Worm (Caenorhabditis elegans) whole organism, L2 larva: Measurements from ENCODE around the gene H39E23.3.

Experiments
- C34F6.9 ChIP-seq: fragments of 150-350 bp; optimal IDR thresholded peaks from 2 replicates; lab custom pipeline; 2014; ENCODE audit warnings: missing biosample characterization, missing genetic modification characterization
- F13H6.1 ChIP-seq: sonication (generic microtip); optimal IDR thresholded peaks from 2 replicates; lab custom pipeline; 2016; ENCODE audit warnings: missing genetic modification characterization, missing compliant biosample characterization
- R02D3.7 ChIP-seq: fragments of 150-350 bp; optimal IDR thresholded peaks from 2 replicates; lab custom pipeline; 2014; ENCODE audit warnings: missing biosample characterization, missing genetic modification characterization
- Y55F3AM.14 ChIP-seq: fragments of 200-800 bp; sonication (Bioruptor generic); optimal IDR thresholded peaks from 2 replicates; lab custom pipeline; 2018; ENCODE audit warnings: mild to moderate bottlenecking, missing genetic modification characterization, missing compliant biosample characterization
- ZK546.5 ChIP-seq: sonication (generic microtip); optimal IDR thresholded peaks from 2 replicates; lab custom pipeline; 2017; ENCODE audit warnings: missing biosample characterization, missing genetic modification characterization
- alr-1 ChIP-seq: fragments of 150-350 bp; optimal IDR thresholded peaks from 2 replicates; lab custom pipeline; 2014; ENCODE audit warnings: missing biosample characterization, missing genetic modification characterization
- aly-2 ChIP-seq: fragments of 150-350 bp; optimal IDR thresholded peaks from 2 replicates; lab custom pipeline; 2014; ENCODE audit warnings: missing biosample characterization, missing genetic modification characterization
- ama-1 ChIP-seq: fragments of 150-350 bp; optimal IDR thresholded peaks from 2 replicates; lab custom pipeline; 2018; ENCODE audit warnings: inconsistent platforms
- blmp-1 ChIP-seq: sonication (generic microtip); optimal IDR thresholded peaks from 2 replicates; lab custom pipeline; 2017; ENCODE audit warnings: missing genetic modification characterization, mild to moderate bottlenecking, missing compliant biosample characterization, antibody characterized with exemption, moderate library complexity; ENCODE audit not compliant: insufficient read depth
- ceh-16 ChIP-seq: fragments of 150-350 bp; optimal IDR thresholded peaks from 2 replicates; lab custom pipeline; 2014; ENCODE audit warnings: missing biosample characterization, missing genetic modification characterization
- ceh-82 ChIP-seq: fragments of 150-350 bp; optimal IDR thresholded peaks from 2 replicates; lab custom pipeline; 2014; ENCODE audit warnings: missing biosample characterization, missing genetic modification characterization
- crh-2 ChIP-seq: sonication (generic microtip); optimal IDR thresholded peaks from 2 replicates; lab custom pipeline; 2017; ENCODE audit warnings: missing biosample characterization, missing genetic modification characterization
- dmd-4 ChIP-seq: sonication (generic microtip); optimal IDR thresholded peaks from 2 replicates; lab custom pipeline; 2017; ENCODE audit warnings: missing biosample characterization, missing genetic modification characterization
- egl-27 ChIP-seq: sonication (generic microtip); optimal IDR thresholded peaks from 3 replicates; lab custom pipeline; 2017; ENCODE audit warnings: missing biosample characterization, missing genetic modification reagents, missing genetic modification characterization
- elt-1 ChIP-seq: fragments of 150-350 bp; optimal IDR thresholded peaks from 2 replicates; lab custom pipeline; 2014; ENCODE audit warnings: missing biosample characterization, missing genetic modification characterization
- elt-3 ChIP-seq: sonication (generic microtip); optimal IDR thresholded peaks from 2 replicates; lab custom pipeline; 2017; ENCODE audit warnings: missing biosample characterization, missing genetic modification characterization
- fos-1 ChIP-seq: fragments of 150-350 bp; optimal IDR thresholded peaks from 2 replicates; lab custom pipeline; 2014; ENCODE audit warnings: missing biosample characterization, missing genetic modification characterization
- gmeb-1 ChIP-seq: fragments of 150-350 bp; optimal IDR thresholded peaks from 2 replicates; lab custom pipeline; 2014; ENCODE audit warnings: missing biosample characterization, missing genetic modification characterization
- lin-11 ChIP-seq: fragments of 150-350 bp; sonication (generic microtip); optimal IDR thresholded peaks from 2 replicates; lab custom pipeline; 2014; ENCODE audit warnings: missing biosample characterization, missing genetic modification characterization, inconsistent platforms, mixed read lengths
- lin-13 ChIP-seq: fragments of 150-350 bp; optimal IDR thresholded peaks from 2 replicates; lab custom pipeline; 2014; ENCODE audit warnings: missing biosample characterization, missing genetic modification reagents, missing genetic modification characterization
- lin-39 ChIP-seq: fragments of 150-350 bp; optimal IDR thresholded peaks from 2 replicates; lab custom pipeline; 2014; ENCODE audit warnings: missing biosample characterization, missing genetic modification reagents, missing genetic modification characterization
- lsy-2 ChIP-seq, 2 experiments: fragments of 150-350 bp in 1 of 2; sonication (generic microtip) in 1 of 2; optimal IDR thresholded peaks; 2 replicates each; lab custom pipeline; 2014 to 2017; ENCODE audit warnings: missing biosample characterization in 2 of 2, missing genetic modification characterization in 2 of 2
- mab-5 ChIP-seq: fragments of 150-350 bp; optimal IDR thresholded peaks from 2 replicates; lab custom pipeline; 2014; ENCODE audit warnings: missing biosample characterization, missing genetic modification characterization
- mbf-1 ChIP-seq: sonication (generic microtip); optimal IDR thresholded peaks from 2 replicates; lab custom pipeline; 2017; ENCODE audit warnings: missing biosample characterization, missing genetic modification characterization
- mdl-1 ChIP-seq, 2 experiments: fragments of 150-350 bp in 1 of 2; sonication (generic microtip) in 1 of 2; optimal IDR thresholded peaks; 2 replicates each; lab custom pipeline; 2017; ENCODE audit warnings: missing biosample characterization in 2 of 2, missing genetic modification characterization in 2 of 2
- nhr-10 ChIP-seq: sonication (generic microtip); optimal IDR thresholded peaks from 2 replicates; lab custom pipeline; 2017; ENCODE audit warnings: missing biosample characterization, missing genetic modification characterization
- nhr-11 ChIP-seq: fragments of 150-350 bp; optimal IDR thresholded peaks from 2 replicates; lab custom pipeline; 2014; ENCODE audit warnings: missing biosample characterization, missing genetic modification characterization
- nhr-12 ChIP-seq: fragments of 150-350 bp; optimal IDR thresholded peaks from 2 replicates; lab custom pipeline; 2014; ENCODE audit warnings: missing biosample characterization, missing genetic modification characterization
- nhr-129 ChIP-seq: fragments of 150-350 bp; optimal IDR thresholded peaks from 2 replicates; lab custom pipeline; 2014; ENCODE audit warnings: missing biosample characterization, missing genetic modification characterization
- nhr-21 ChIP-seq: fragments of 150-350 bp; optimal IDR thresholded peaks from 2 replicates; lab custom pipeline; 2014; ENCODE audit warnings: missing biosample characterization, missing genetic modification characterization
- nhr-23 ChIP-seq: fragments of 150-350 bp; optimal IDR thresholded peaks from 2 replicates; lab custom pipeline; 2014; ENCODE audit warnings: missing biosample characterization, missing genetic modification reagents, missing genetic modification characterization
- nhr-237 ChIP-seq: fragments of 150-350 bp; optimal IDR thresholded peaks from 2 replicates; lab custom pipeline; 2014; ENCODE audit warnings: missing biosample characterization, missing genetic modification characterization
- nhr-25 ChIP-seq: fragments of 150-350 bp; sonication (generic microtip); optimal IDR thresholded peaks from 3 replicates; lab custom pipeline; 2014; ENCODE audit warnings: missing biosample characterization, missing genetic modification characterization
- nhr-6 ChIP-seq: fragments of 150-350 bp; optimal IDR thresholded peaks from 2 replicates; lab custom pipeline; 2014; ENCODE audit warnings: missing biosample characterization, missing genetic modification characterization
- nhr-77 ChIP-seq: fragments of 150-350 bp; optimal IDR thresholded peaks from 2 replicates; lab custom pipeline; 2014; ENCODE audit warnings: missing biosample characterization, missing genetic modification characterization
- peb-1 ChIP-seq: fragments of 150-350 bp; optimal IDR thresholded peaks from 2 replicates; lab custom pipeline; 2014; ENCODE audit warnings: missing biosample characterization, missing genetic modification characterization
- sem-4 ChIP-seq: fragments of 150-350 bp; optimal IDR thresholded peaks from 2 replicates; lab custom pipeline; 2014; ENCODE audit warnings: missing biosample characterization, missing genetic modification reagents, missing genetic modification characterization
- skn-1 ChIP-seq: sonication (generic microtip); optimal IDR thresholded peaks from 2 replicates; lab custom pipeline; 2017; ENCODE audit warnings: missing biosample characterization, missing genetic modification characterization
- sma-3 ChIP-seq: sonication (generic microtip); optimal IDR thresholded peaks from 2 replicates; lab custom pipeline; 2016; ENCODE audit warnings: missing genetic modification reagents, missing genetic modification characterization, missing compliant biosample characterization
- sma-9 ChIP-seq, 2 experiments: fragments of 150-350 bp in 1 of 2; sonication (generic microtip) in 1 of 2; optimal IDR thresholded peaks; 2 replicates each; lab custom pipeline; 2014 to 2016; ENCODE audit warnings: missing genetic modification characterization in 2 of 2, mild to moderate bottlenecking in 1 of 2, missing biosample characterization in 1 of 2, missing compliant biosample characterization in 1 of 2, missing genetic modification reagents in 1 of 2, moderate library complexity in 1 of 2
- snpc-4 ChIP-seq: fragments of 150-350 bp; optimal IDR thresholded peaks from 2 replicates; lab custom pipeline; 2014; ENCODE audit warnings: missing biosample characterization, missing genetic modification characterization
- unc-39 ChIP-seq: fragments of 150-350 bp; optimal IDR thresholded peaks from 2 replicates; lab custom pipeline; 2014; ENCODE audit warnings: missing biosample characterization, missing genetic modification characterization
- unc-55 ChIP-seq: fragments of 150-350 bp; sonication (generic microtip); optimal IDR thresholded peaks from 3 replicates; lab custom pipeline; 2014; ENCODE audit warnings: missing biosample characterization, missing genetic modification reagents, missing genetic modification characterization
- unc-62 ChIP-seq: fragments of 150-350 bp; optimal IDR thresholded peaks from 2 replicates; lab custom pipeline; 2014; ENCODE audit warnings: missing biosample characterization, missing genetic modification reagents, missing genetic modification characterization
- zag-1 ChIP-seq: fragments of 150-350 bp; optimal IDR thresholded peaks from 2 replicates; lab custom pipeline; 2014; ENCODE audit warnings: missing biosample characterization, missing genetic modification characterization
- ztf-1 ChIP-seq: fragments of 200-800 bp; sonication (Bioruptor generic); conservative IDR thresholded peaks from 2 replicates; pipeline ENCODE4 v1.3.6; 2022; ENCODE audit warnings: missing genetic modification characterization, missing compliant biosample characterization
- ztf-11 ChIP-seq: sonication (generic microtip); optimal IDR thresholded peaks from 2 replicates; lab custom pipeline; 2017; ENCODE audit warnings: missing biosample characterization, missing genetic modification characterization
- ztf-4 ChIP-seq: fragments of 150-350 bp; optimal IDR thresholded peaks from 2 replicates; lab custom pipeline; 2014; ENCODE audit warnings: missing biosample characterization, missing genetic modification characterization

Gene H39E23.3

DNA sequence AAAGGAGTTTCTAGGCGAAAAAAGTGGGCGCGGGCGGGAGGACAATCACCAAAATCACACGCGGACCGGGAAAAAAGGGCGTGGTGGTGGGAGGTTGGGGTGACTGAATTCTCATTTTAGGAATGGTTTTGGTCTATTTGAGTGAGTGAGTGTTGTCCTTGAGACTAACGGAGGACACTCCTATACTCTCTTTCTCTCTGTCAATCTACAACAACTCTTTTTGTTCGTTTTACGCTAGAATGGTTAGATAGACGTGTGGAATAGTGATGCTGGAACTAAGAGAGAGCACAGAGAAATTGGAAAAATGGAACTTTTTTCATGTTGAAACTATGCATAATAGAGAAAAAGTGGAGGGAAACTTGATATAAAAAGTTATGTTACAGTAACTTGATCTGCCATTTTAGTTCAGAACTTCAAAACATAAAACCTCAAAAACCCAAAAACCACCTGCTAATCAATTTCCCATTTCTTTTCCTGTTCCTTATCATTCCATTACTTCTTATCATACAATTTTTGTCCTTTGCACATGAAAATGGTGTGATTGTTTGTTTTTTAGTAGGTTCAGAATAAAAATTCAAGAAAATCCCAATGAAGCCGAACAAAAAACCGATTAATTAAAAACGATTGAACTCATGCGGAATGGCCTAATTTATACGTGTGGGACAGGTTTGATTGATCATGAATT is 27.3 kb downstream of the H39E23.3 start:
- no peak for TF ChIP-seq nhr-11 (tag; lab: Kevin White, UChicago)
- TF ChIP-seq fos-1 = peak; percentile 75
- TF ChIP-seq nhr-25 (tag; lab: Kevin White, UChicago) = peak; percentile 29

DNA sequence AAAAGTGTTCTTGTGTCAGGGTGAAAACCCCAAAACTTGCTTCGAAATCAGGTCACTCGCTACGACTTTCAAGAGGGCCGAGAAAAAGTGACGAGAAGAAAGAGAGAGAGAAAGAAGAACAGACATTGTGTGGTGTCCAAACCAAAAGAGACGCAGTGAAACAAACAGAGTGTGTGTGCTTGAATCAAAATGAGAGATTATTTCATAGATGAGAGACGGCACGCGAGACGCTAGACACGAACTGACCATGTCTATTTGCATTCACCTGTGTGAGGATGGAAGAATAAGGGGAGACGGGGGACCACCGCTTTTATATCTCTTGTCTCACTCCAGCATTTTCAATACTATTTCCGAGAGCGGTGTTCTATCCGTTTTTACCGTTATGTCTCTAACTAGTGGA is 28.5 kb downstream of the H39E23.3 start:
- TF ChIP-seq lin-13 (GFP tag; lab: Kevin White, UChicago) (peak; percentile 32), dmd-4 (no peak), nhr-237 (tag; lab: Kevin White, UChicago) (no peak), F13H6.1 (peak; percentile 86), C34F6.9 (tag; lab: Kevin White, UChicago) (peak; percentile 79), mdl-1 (tag; optimal IDR thresholded peaks at IDR 0.05; lab: Kevin White, UChicago) (peak; percentile 28 to 70), egl-27 (tag; lab: Kevin White, UChicago) (peak; percentile 76), ztf-4 (tag; lab: Kevin White, UChicago) (no peak), fos-1 (peak; percentile 87), zag-1 (tag; lab: Kevin White, UChicago) (peak; percentile 31), sem-4 (tag; lab: Kevin White, UChicago) (peak; percentile 14), snpc-4 (tag; lab: Kevin White, UChicago) (peak; percentile 12), blmp-1 (peak; percentile 50), nhr-25 (tag; lab: Kevin White, UChicago) (peak; percentile 75), mab-5 (tag; lab: Kevin White, UChicago) (no peak), nhr-6 (tag; lab: Kevin White, UChicago) (no peak), nhr-129 (tag; lab: Kevin White, UChicago) (peak; percentile 92), gmeb-1 (peak; percentile 42), elt-3 (tag; lab: Kevin White, UChicago) (no peak), lin-11 (no peak), Y55F3AM.14 (GFP tag; lab: Kevin White, UChicago) (no peak), lsy-2 (tag; optimal IDR thresholded peaks at IDR 0.05; lab: Kevin White, UChicago) (peak; percentile 6 to 62), elt-1 (no peak), crh-2 (tag; lab: Kevin White, UChicago) (peak; percentile 60), unc-39 (tag; lab: Kevin White, UChicago) (no peak), unc-55 (peak; percentile 69), alr-1 (tag; lab: Kevin White, UChicago) (no peak), peb-1 (tag; lab: Kevin White, UChicago) (no peak), nhr-10 (tag; lab: Kevin White, UChicago) (no peak), sma-3 (GFP tag; lab: Kevin White, UChicago) (peak; percentile 84), nhr-11 (tag; lab: Kevin White, UChicago) (no peak), aly-2 (tag; lab: Kevin White, UChicago) (no peak), nhr-77 (tag; lab: Kevin White, UChicago) (no peak), ama-1 (lab: Kevin White, UChicago) (no peak), ztf-11 (tag; lab: Kevin White, UChicago) (no peak), ztf-1 (GFP tag; lab: Robert Waterston, UW) (no peak), sma-9 (GFP tag; optimal IDR thresholded peaks at IDR 0.05; lab: Kevin White, UChicago) (peak; percentile 78), sma-9 (tag; optimal IDR thresholded peaks at IDR 0.05; lab: Kevin White, UChicago) (no peak), nhr-12 (tag; lab: Kevin White, UChicago) (no peak), ceh-16 (tag; lab: Kevin White, UChicago) (peak; percentile 56), nhr-23 (tag; lab: Kevin White, UChicago) (no peak), unc-62 (no peak), R02D3.7 (tag; lab: Kevin White, UChicago) (no peak), lin-39 (no peak), ZK546.5 (tag; lab: Kevin White, UChicago) (no peak), skn-1 (tag; lab: Kevin White, UChicago) (no peak), mbf-1 (tag; lab: Kevin White, UChicago) (no peak), nhr-21 (tag; lab: Kevin White, UChicago) (peak; percentile 63), ceh-82 (tag; lab: Kevin White, UChicago) (peak; percentile 37)
- TF ChIP-seq, all 48 proteins: peak for 21
